Worm (Caenorhabditis elegans) whole organism, midembryonic: ENCODE data around the gene F33C8.2.

Experiments
- T22C8.4 ChIP-seq: fragments of 200-800 bp; sonication (Bioruptor generic); IDR thresholded peaks from 2 replicates; pipeline ENCODE4 v1.3.6; 2022; ENCODE audit warnings: missing genetic modification characterization, missing compliant biosample characterization
- cog-1 ChIP-seq: sonication (generic microtip); optimal IDR thresholded peaks from 2 replicates; lab custom pipeline; 2016; ENCODE audit warnings: missing genetic modification characterization, missing compliant biosample characterization
- ref-1 ChIP-seq: fragments of 200-800 bp; sonication (Bioruptor generic); conservative IDR thresholded peaks from 2 replicates; pipeline ENCODE4 v1.3.6; 2022; ENCODE audit warnings: missing genetic modification reagents, missing genetic modification characterization, missing compliant biosample characterization
- tab-1 ChIP-seq: fragments of 200-800 bp; sonication (Bioruptor generic); IDR thresholded peaks from 2 replicates; pipeline ENCODE4 v1.3.6; 2022; ENCODE audit warnings: missing genetic modification characterization, missing compliant biosample characterization
- ztf-23 ChIP-seq: fragments of 200-800 bp; sonication (Bioruptor generic); IDR thresholded peaks from 2 replicates; pipeline ENCODE4 v1.3.6; 2022; ENCODE audit warnings: missing genetic modification reagents, missing genetic modification characterization, missing compliant biosample characterization
- ztf-29 ChIP-seq: fragments of 200-800 bp; sonication (Bioruptor generic); IDR thresholded peaks from 2 replicates; pipeline ENCODE4 v1.3.6; 2022; ENCODE audit warnings: missing genetic modification reagents, missing genetic modification characterization, missing compliant biosample characterization

DNA sequence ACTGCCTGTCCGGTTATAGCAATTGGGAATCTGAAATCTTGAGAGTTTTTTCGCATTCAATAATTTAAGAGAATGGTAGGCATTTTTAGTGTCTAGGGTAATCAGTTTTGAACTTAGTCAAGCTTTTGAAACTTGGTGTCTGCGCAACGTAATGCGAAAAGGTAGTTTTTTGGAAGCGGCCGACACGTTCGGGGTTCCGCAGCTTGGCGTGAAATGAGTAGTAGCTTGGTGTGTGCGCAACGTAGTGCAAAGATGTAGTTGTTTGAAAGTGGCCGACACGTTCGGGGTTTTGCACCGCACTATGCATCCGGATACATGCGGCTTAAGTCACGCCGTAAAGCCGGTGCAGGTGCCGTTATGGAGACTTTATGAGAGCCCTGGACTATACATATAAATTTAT, 15.0 kb downstream of the F33C8.2 start:
- TF ChIP-seq ztf-23 (GFP tag; lab: Robert Waterston, UW) (no peak), T22C8.4 (GFP tag; lab: Robert Waterston, UW) (no peak), ref-1 (GFP tag; lab: Robert Waterston, UW) (no peak), ztf-29 (GFP tag; lab: Robert Waterston, UW) (no peak), tab-1 (GFP tag; lab: Robert Waterston, UW) (no peak), cog-1 (tag; lab: Kevin White, UChicago) (no peak)
